Worm (Caenorhabditis elegans): ENCODE data around the gene T28F3.9.

T28F3.9 gene

ce11 chrIV:17273602-17274110 is 34.7 kb upstream of the T28F3.9 start, which contains the start of gene gln-5:
Gene gln-5 (minus strand): TSS chrIV:17273652.
- TF ChIP-seq ceh-2 (tag; optimal IDR thresholded peaks at IDR 0.05) (no peak), ceh-6 (GFP tag; optimal IDR thresholded peaks at IDR 0.05) (no peak), fkh-10 (GFP tag; optimal IDR thresholded peaks at IDR 0.05) (no peak), gmeb-2 (tag; optimal IDR thresholded peaks at IDR 0.05) (no peak), ztf-16 (tag; optimal IDR thresholded peaks at IDR 0.05) (no peak), C08G9.2 (tag; optimal IDR thresholded peaks at IDR 0.05) (no peak), sox-2 (GFP tag; IDR thresholded peaks at IDR 0.05) (no peak), pqm-1 (tag; optimal IDR thresholded peaks at IDR 0.05) (no peak), ets-4 (tag; optimal IDR thresholded peaks at IDR 0.05) (no peak), ceh-22 (tag; optimal IDR thresholded peaks at IDR 0.05) (no peak), che-1 (tag; optimal IDR thresholded peaks at IDR 0.05) (no peak), ama-1 (optimal IDR thresholded peaks at IDR 0.05) (no peak), syd-9 (tag; optimal IDR thresholded peaks at IDR 0.05) (no peak), rnt-1 (tag; optimal IDR thresholded peaks at IDR 0.05) (no peak), nhr-11 (tag; optimal IDR thresholded peaks at IDR 0.05) (no peak), madf-2 (tag; optimal IDR thresholded peaks at IDR 0.05) (no peak), ceh-24 (tag; optimal IDR thresholded peaks at IDR 0.05) (no peak), hlh-13 (GFP tag; optimal IDR thresholded peaks at IDR 0.05) (no peak)

- TF ChIP-seq K09A11.1 (tag; optimal IDR thresholded peaks at IDR 0.05; ENCODE audit: insufficient read depth) (no peak), pha-4 (tag; optimal IDR thresholded peaks at IDR 0.05) (no peak), pax-1 (tag; optimal IDR thresholded peaks at IDR 0.05) (peak; percentile 90), mec-3 (tag; optimal IDR thresholded peaks at IDR 0.05; ENCODE audit: borderline replicate concordance) (no peak), F13H6.1 (tag; optimal IDR thresholded peaks at IDR 0.05) (no peak), ceh-31 (tag; optimal IDR thresholded peaks at IDR 0.05) (no peak), ztf-16 (tag; optimal IDR thresholded peaks at IDR 0.05) (no peak), K02D7.2 (tag; optimal IDR thresholded peaks at IDR 0.05) (no peak), npax-4 (tag; optimal IDR thresholded peaks at IDR 0.05) (no peak)
Measured at ce11 chrIV:17275281-17275680, 33.0 kb upstream of the T28F3.9 start, which contains the start of gene lhfp-4. Gene lhfp-4 (plus strand): TSS chrIV:17275581.

- TF ChIP-seq mec-3 (tag; optimal IDR thresholded peaks at IDR 0.05; ENCODE audit: borderline replicate concordance) (no peak), elt-4 (tag; optimal IDR thresholded peaks at IDR 0.05) (no peak), pqm-1 (tag; optimal IDR thresholded peaks at IDR 0.05) (no peak), unc-55 (GFP tag; optimal IDR thresholded peaks at IDR 0.05) (peak; percentile 74)
Measured at ce11 chrIV:17276705-17277458, 31.4 kb upstream of the T28F3.9 start, which contains the start of gene clec-196. Gene clec-196 (plus strand): TSS chrIV:17276956.

ce11 chrIV:17277459-17278173 is 30.7 kb upstream of the T28F3.9 start:
- TF ChIP-seq ceh-45 (GFP tag; IDR thresholded peaks at IDR 0.05) = no peak
- TF ChIP-seq ceh-14 (tag; optimal IDR thresholded peaks at IDR 0.05) = no peak
- no peak for TF ChIP-seq ceh-24 (tag; optimal IDR thresholded peaks at IDR 0.05)
- TF ChIP-seq nhr-232 (tag; optimal IDR thresholded peaks at IDR 0.05) = no peak
- TF ChIP-seq nfya-1 (tag; optimal IDR thresholded peaks at IDR 0.05) = no peak
- TF ChIP-seq pag-3 (tag; optimal IDR thresholded peaks at IDR 0.05; ENCODE audit: borderline replicate concordance) = no peak
- TF ChIP-seq unc-3 (GFP tag; conservative IDR thresholded peaks at IDR 0.05) = no peak
- no peak for TF ChIP-seq unc-3 (tag; optimal IDR thresholded peaks at IDR 0.05)
- no peak for TF ChIP-seq ceh-6 (GFP tag; optimal IDR thresholded peaks at IDR 0.05)
- TF ChIP-seq unc-86 (tag; optimal IDR thresholded peaks at IDR 0.05) = no peak
- no peak for TF ChIP-seq ceh-19 (GFP tag; optimal IDR thresholded peaks at IDR 0.05)
- TF ChIP-seq T23F11.4 (GFP tag; optimal IDR thresholded peaks at IDR 0.05) = no peak
- no peak for TF ChIP-seq tbx-2 (tag; optimal IDR thresholded peaks at IDR 0.05)
- no peak for TF ChIP-seq fax-1 (tag; optimal IDR thresholded peaks at IDR 0.05)
- TF ChIP-seq pha-4 (tag; optimal IDR thresholded peaks at IDR 0.05) = no peak
- no peak for TF ChIP-seq lin-11 (tag; optimal IDR thresholded peaks at IDR 0.05)
- TF ChIP-seq elt-2 (tag; optimal IDR thresholded peaks at IDR 0.05) = no peak
- no peak for TF ChIP-seq pat-9 (tag; optimal IDR thresholded peaks at IDR 0.05)
